Fruit fly (Drosophila melanogaster) whole organism, adult: ENCODE measurements around the gene Pgant35A.

ENCODE experiments used
- CG11617 ChIP-seq: fragments of 200-800 bp; sonication (Bioruptor generic); optimal IDR thresholded peaks from 2 replicates; lab custom pipeline; 2017; ENCODE audit warnings: mild to moderate bottlenecking, missing biosample characterization, missing genetic modification reagents, missing genetic modification characterization
- CG12768 ChIP-seq: fragments of 200-800 bp; sonication (Bioruptor generic); optimal IDR thresholded peaks from 2 replicates; lab custom pipeline; 2017; ENCODE audit warnings: missing biosample characterization, missing genetic modification characterization, mild to moderate bottlenecking, moderate library complexity, missing genetic modification reagents
- CG14711 ChIP-seq: fragments of 200-800 bp; sonication (Bioruptor generic); optimal IDR thresholded peaks from 2 replicates; lab custom pipeline; 2018; ENCODE audit warnings: missing biosample characterization, mild to moderate bottlenecking, missing genetic modification characterization, moderate library complexity
- CG1620 ChIP-seq: fragments of 200-800 bp; sonication (Bioruptor generic); optimal IDR thresholded peaks from 2 replicates; lab custom pipeline; 2016; ENCODE audit warnings: missing biosample characterization, missing genetic modification characterization
- CG33017 ChIP-seq: fragments of 200-800 bp; sonication (Bioruptor generic); optimal IDR thresholded peaks from 2 replicates; lab custom pipeline; 2018; ENCODE audit warnings: missing biosample characterization, mild to moderate bottlenecking, missing genetic modification characterization, moderate library complexity
- CG5204 ChIP-seq: fragments of 200-800 bp; sonication (Bioruptor generic); optimal IDR thresholded peaks from 2 replicates; lab custom pipeline; 2016; ENCODE audit warnings: missing biosample characterization, missing genetic modification characterization
- CG7045 ChIP-seq: fragments of 200-800 bp; sonication (Bioruptor generic); optimal IDR thresholded peaks from 2 replicates; lab custom pipeline; 2017; ENCODE audit warnings: missing biosample characterization, mild to moderate bottlenecking, missing genetic modification characterization
- CG7101 ChIP-seq: fragments of 200-800 bp; sonication (Bioruptor generic); optimal IDR thresholded peaks from 2 replicates; lab custom pipeline; 2018; ENCODE audit warnings: missing biosample characterization, mild to moderate bottlenecking, missing genetic modification characterization, moderate library complexity
- Clk ChIP-seq: fragments of 200-800 bp; sonication (Bioruptor generic); optimal IDR thresholded peaks from 2 replicates; lab custom pipeline; 2017; ENCODE audit warnings: missing biosample characterization, missing genetic modification characterization
- Crg-1 ChIP-seq: fragments of 200-800 bp; sonication (Bioruptor generic); optimal IDR thresholded peaks from 2 replicates; lab custom pipeline; 2016; ENCODE audit warnings: missing biosample characterization, missing genetic modification characterization
- Hr96 ChIP-seq: fragments of 200-800 bp; sonication (Bioruptor generic); optimal IDR thresholded peaks from 2 replicates; lab custom pipeline; 2016; ENCODE audit warnings: missing biosample characterization, missing genetic modification characterization
- Mnt ChIP-seq: fragments of 200-800 bp; sonication (Bioruptor generic); optimal IDR thresholded peaks from 2 replicates; lab custom pipeline; 2016; ENCODE audit warnings: missing biosample characterization, mild to moderate bottlenecking, missing genetic modification characterization
- bab1 ChIP-seq: fragments of 200-800 bp; sonication (Bioruptor generic); optimal IDR thresholded peaks from 3 replicates; lab custom pipeline; 2019; ENCODE audit warnings: missing biosample characterization, mild to moderate bottlenecking, missing genetic modification characterization, moderate library complexity
- cic ChIP-seq: fragments of 200-800 bp; sonication (Bioruptor generic); optimal IDR thresholded peaks from 2 replicates; lab custom pipeline; 2017; ENCODE audit warnings: missing biosample characterization, mild to moderate bottlenecking, missing genetic modification characterization, moderate library complexity
- cnc ChIP-seq, 2 experiments: fragments of >200 bp; optimal IDR thresholded peaks; 2 replicates each; lab custom pipeline; 2017
- kay ChIP-seq: fragments of 200-800 bp; sonication (Bioruptor generic); peaks from one replicate; lab custom pipeline; 2016; ENCODE audit warnings: missing biosample characterization, missing genetic modification characterization, borderline replicate concordance
- ovo ChIP-seq: fragments of 200-800 bp; sonication (Bioruptor generic); optimal IDR thresholded peaks from 2 replicates; lab custom pipeline; 2016; ENCODE audit warnings: missing biosample characterization, missing genetic modification characterization
- pad ChIP-seq: fragments of 200-800 bp; sonication (Bioruptor generic); optimal IDR thresholded peaks from 3 replicates; lab custom pipeline; 2017; ENCODE audit warnings: missing biosample characterization, missing genetic modification characterization, mild to moderate bottlenecking, moderate library complexity, missing genetic modification reagents
- tj ChIP-seq: fragments of 200-800 bp; sonication (Bioruptor generic); optimal IDR thresholded peaks from 3 replicates; lab custom pipeline; 2017; ENCODE audit warnings: missing biosample characterization, mild to moderate bottlenecking, missing genetic modification characterization, moderate library complexity
- toe ChIP-seq: fragments of 200-800 bp; sonication (Bioruptor generic); optimal IDR thresholded peaks from 2 replicates; lab custom pipeline; 2016; ENCODE audit warnings: missing biosample characterization, missing genetic modification characterization

Pgant35A gene

dm6 chr2L:14358780-14359462 lies at the start of gene Pgant35A:
Gene Pgant35A, plus strand, starts transcription at chr2L:14359252.
- TF ChIP-seq kay (GFP tag; lab: Kevin White, UChicago) (no peak), pad (GFP tag; lab: Kevin White, UChicago) (peak; percentile 1), CG14711 (tag; lab: Kevin White, UChicago) (no peak), CG1620 (GFP tag; lab: Kevin White, UChicago) (no peak), CG5204 (no peak), CG12768 (GFP tag; lab: Kevin White, UChicago) (no peak), cic (GFP tag; lab: Kevin White, UChicago) (no peak), Hr96 (GFP tag; lab: Kevin White, UChicago) (no peak), CG33017 (tag; lab: Kevin White, UChicago) (peak; percentile 54), Crg-1 (peak; percentile 36), ovo (no peak), CG7101 (tag; lab: Kevin White, UChicago) (peak; percentile 46), toe (GFP tag; lab: Kevin White, UChicago) (no peak), bab1 (GFP tag; lab: Kevin White, UChicago) (no peak), CG7045 (GFP tag; lab: Kevin White, UChicago) (no peak), tj (GFP tag; lab: Kevin White, UChicago) (peak; percentile 17), cnc (optimal IDR thresholded peaks at IDR 0.05; lab: Kevin White, UChicago) (no peak), CG11617 (GFP tag; lab: Kevin White, UChicago) (peak; percentile 13), Mnt (GFP tag; lab: Kevin White, UChicago) (peak; percentile 22), Clk (GFP tag; lab: Kevin White, UChicago) (no peak)

DNA sequence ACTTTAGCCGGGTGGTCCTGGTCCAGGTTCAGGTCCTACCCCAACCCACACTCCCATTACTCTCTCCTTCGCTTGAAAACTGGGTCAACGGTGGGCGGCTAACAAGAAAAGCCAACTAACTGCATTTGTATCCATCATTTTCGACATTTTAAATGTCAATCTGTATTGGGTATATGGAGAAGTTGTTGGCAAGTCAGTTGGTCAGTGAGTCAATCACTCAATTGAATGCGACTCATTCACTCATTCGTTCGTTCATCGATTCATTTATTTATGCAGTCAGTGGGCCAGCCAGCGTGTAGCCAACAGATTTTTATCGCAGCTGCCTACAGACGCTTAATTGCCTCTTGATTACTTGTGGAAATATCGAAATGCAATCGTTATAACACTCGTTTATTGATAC lies 42.3 kb upstream of the Pgant35A start:
- TF ChIP-seq CG5204 (no peak), Crg-1 (no peak), Mnt (GFP tag; lab: Kevin White, UChicago) (no peak), bab1 (GFP tag; lab: Kevin White, UChicago) (no peak)

dm6 chr2L:14317992-14318391 lies 41.1 kb upstream of the Pgant35A start:
- TF ChIP-seq cnc (optimal IDR thresholded peaks at IDR 0.05; lab: Kevin White, UChicago) (no peak), bab1 (GFP tag; lab: Kevin White, UChicago) (no peak), Mnt (GFP tag; lab: Kevin White, UChicago) (no peak), CG33017 (tag; lab: Kevin White, UChicago) (no peak), pad (GFP tag; lab: Kevin White, UChicago) (no peak), CG1620 (GFP tag; lab: Kevin White, UChicago) (no peak), Clk (GFP tag; lab: Kevin White, UChicago) (no peak), Hr96 (GFP tag; lab: Kevin White, UChicago) (no peak)

DNA sequence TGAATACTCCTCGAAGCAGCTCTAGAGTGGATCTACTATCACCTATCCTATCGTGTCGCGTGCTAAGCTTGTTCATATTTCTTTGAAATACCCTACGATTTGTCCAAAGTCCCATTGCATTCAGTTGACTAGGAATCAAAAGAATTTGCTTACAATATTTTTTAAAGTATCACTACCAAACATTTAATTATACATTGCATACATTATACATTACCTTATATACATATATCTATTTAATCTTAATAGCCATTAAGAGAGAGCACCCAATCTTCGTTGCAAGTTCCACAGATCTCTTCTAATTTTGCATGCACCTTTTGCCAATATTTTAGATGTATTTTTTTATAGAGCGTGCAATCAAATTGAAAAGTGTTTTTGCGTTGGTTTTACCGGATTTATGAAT lies 40.5 kb upstream of the Pgant35A start:
- no peak for TF ChIP-seq Crg-1

- TF ChIP-seq CG7045 (GFP tag; lab: Kevin White, UChicago) (no peak), CG14711 (tag; lab: Kevin White, UChicago) (no peak), cic (GFP tag; lab: Kevin White, UChicago) (no peak), bab1 (GFP tag; lab: Kevin White, UChicago) (no peak), CG7101 (tag; lab: Kevin White, UChicago) (no peak), CG12768 (GFP tag; lab: Kevin White, UChicago) (no peak), cnc (optimal IDR thresholded peaks at IDR 0.05; lab: Kevin White, UChicago) (no peak), kay (GFP tag; lab: Kevin White, UChicago) (no peak), toe (GFP tag; lab: Kevin White, UChicago) (no peak), Mnt (GFP tag; lab: Kevin White, UChicago) (no peak), CG11617 (GFP tag; lab: Kevin White, UChicago) (no peak), pad (GFP tag; lab: Kevin White, UChicago) (no peak), ovo (no peak), Hr96 (GFP tag; lab: Kevin White, UChicago) (no peak), CG33017 (tag; lab: Kevin White, UChicago) (no peak), CG5204 (no peak), Crg-1 (no peak), Clk (GFP tag; lab: Kevin White, UChicago) (no peak), tj (GFP tag; lab: Kevin White, UChicago) (no peak), CG1620 (GFP tag; lab: Kevin White, UChicago) (no peak)
These were observed 40.0 kb upstream of the Pgant35A start for dm6 chr2L:14319005-14319404.

- TF ChIP-seq CG7045 (GFP tag; lab: Kevin White, UChicago) (no peak), pad (GFP tag; lab: Kevin White, UChicago) (no peak), toe (GFP tag; lab: Kevin White, UChicago) (no peak), Mnt (GFP tag; lab: Kevin White, UChicago) (no peak), CG1620 (GFP tag; lab: Kevin White, UChicago) (no peak), CG11617 (GFP tag; lab: Kevin White, UChicago) (no peak), bab1 (GFP tag; lab: Kevin White, UChicago) (no peak), Hr96 (GFP tag; lab: Kevin White, UChicago) (no peak)
These were observed 25.1 kb upstream of the Pgant35A start, which contains the start of gene CG33090 for dm6 chr2L:14333965-14334364. Gene CG33090, plus strand, starts transcription at chr2L:14334158.
